Worm (Caenorhabditis elegans): ENCODE measurements around the gene sru-26.

ce11 chrIV:12525409-12525808 is 38.1 kb downstream of the sru-26 start, which contains the start of gene eak-4:
- no peak for TF ChIP-seq snpc-4 (tag; optimal IDR thresholded peaks at IDR 0.05)
- TF ChIP-seq zfp-3 (GFP tag; conservative IDR thresholded peaks at IDR 0.05): no peak
- no peak for TF ChIP-seq dpl-1 (GFP tag; optimal IDR thresholded peaks at IDR 0.05)
- no peak for TF ChIP-seq nhr-237 (tag; optimal IDR thresholded peaks at IDR 0.05)
- TF ChIP-seq unc-39 (tag; optimal IDR thresholded peaks at IDR 0.05): no peak
- no peak for TF ChIP-seq ceh-28 (tag; optimal IDR thresholded peaks at IDR 0.05)
- no peak for TF ChIP-seq F49E8.2 (tag; optimal IDR thresholded peaks at IDR 0.05; ENCODE audit: borderline replicate concordance)
- TF ChIP-seq egl-27 (tag; optimal IDR thresholded peaks at IDR 0.05): no peak
- TF ChIP-seq ztf-7 (tag; optimal IDR thresholded peaks at IDR 0.05): no peak
- no peak for TF ChIP-seq lir-3 (tag; optimal IDR thresholded peaks at IDR 0.05)
- TF ChIP-seq lsy-2 (tag; optimal IDR thresholded peaks at IDR 0.05): no peak
